Fruit fly (Drosophila melanogaster) whole organism, embryonic: ENCODE data around the gene CG4972.
A peak's percentile ranks its signal among the peaks of the same experiment; 100 is the strongest.

Experiments
- Abd-B ChIP-seq: fragments of 200-800 bp; sonication (Bioruptor generic); optimal IDR thresholded peaks from 2 replicates; lab custom pipeline; 2018; ENCODE audit warnings: missing biosample characterization, mild to moderate bottlenecking, missing genetic modification characterization, moderate library complexity
- CG10431 ChIP-seq: fragments of 200-800 bp; sonication (Bioruptor generic); optimal IDR thresholded peaks from 3 replicates; lab custom pipeline; 2018; ENCODE audit warnings: missing biosample characterization, mild to moderate bottlenecking, missing genetic modification characterization
- CG10565 ChIP-seq: fragments of 200-800 bp; sonication (Bioruptor generic); optimal IDR thresholded peaks from 3 replicates; lab custom pipeline; 2016; ENCODE audit warnings: missing biosample characterization, mild to moderate bottlenecking, missing genetic modification characterization
- CG10979 ChIP-seq: fragments of 200-800 bp; sonication (Bioruptor generic); optimal IDR thresholded peaks from 2 replicates; lab custom pipeline; 2018; ENCODE audit warnings: missing biosample characterization, mild to moderate bottlenecking, missing genetic modification characterization, moderate library complexity
- CG12104 ChIP-seq: fragments of 200-800 bp; sonication (Bioruptor generic); optimal IDR thresholded peaks from 3 replicates; lab custom pipeline; 2016; ENCODE audit warnings: missing biosample characterization, missing genetic modification characterization
- CG12391 ChIP-seq: fragments of 200-800 bp; sonication (Bioruptor generic); optimal IDR thresholded peaks from 3 replicates; lab custom pipeline; 2018; ENCODE audit warnings: missing biosample characterization, mild to moderate bottlenecking, missing genetic modification characterization, moderate library complexity
- CG13775 ChIP-seq: fragments of 200-800 bp; sonication (Bioruptor generic); optimal IDR thresholded peaks from 3 replicates; lab custom pipeline; 2017; ENCODE audit warnings: missing biosample characterization, mild to moderate bottlenecking, missing genetic modification characterization
- CG14710 ChIP-seq: fragments of 200-800 bp; sonication (Bioruptor generic); optimal IDR thresholded peaks from 3 replicates; lab custom pipeline; 2019; ENCODE audit warnings: missing biosample characterization, mild to moderate bottlenecking, missing genetic modification characterization, moderate library complexity
- CG1529 ChIP-seq: fragments of 200-800 bp; sonication (Bioruptor generic); optimal IDR thresholded peaks from 3 replicates; lab custom pipeline; 2018; ENCODE audit warnings: missing biosample characterization, missing genetic modification characterization
- CG17186 ChIP-seq: fragments of 200-800 bp; sonication (Bioruptor generic); optimal IDR thresholded peaks from 3 replicates; lab custom pipeline; 2017; ENCODE audit warnings: missing biosample characterization, missing genetic modification reagents, missing genetic modification characterization
- CG17829 ChIP-seq: fragments of 200-800 bp; optimal IDR thresholded peaks from 2 replicates; lab custom pipeline; 2019; ENCODE audit warnings: missing biosample characterization, mild to moderate bottlenecking, missing genetic modification characterization, moderate library complexity
- CG2129 ChIP-seq: fragments of 200-800 bp; sonication (Bioruptor generic); IDR thresholded peaks from 2 replicates; pipeline ENCODE4 v1.3.6; 2022; ENCODE audit warnings: missing biosample characterization, missing genetic modification characterization; ENCODE audit not compliant: partially characterized antibody
- CG32767 ChIP-seq: fragments of 200-800 bp; sonication (Bioruptor generic); IDR thresholded peaks from 2 replicates; pipeline ENCODE4 v1.3.6; 2022; ENCODE audit warnings: missing biosample characterization, missing genetic modification characterization
- CG3847 ChIP-seq: fragments of 200-800 bp; sonication (Bioruptor generic); IDR thresholded peaks from 2 replicates; pipeline ENCODE4 v1.3.6; 2022; ENCODE audit warnings: missing biosample characterization, missing genetic modification characterization
- CG4424 ChIP-seq: fragments of 200-800 bp; sonication (Bioruptor generic); optimal IDR thresholded peaks from 3 replicates; lab custom pipeline; 2016; ENCODE audit warnings: missing biosample characterization, missing genetic modification characterization
- CG5953 ChIP-seq: fragments of 200-800 bp; sonication (Bioruptor generic); IDR thresholded peaks from 2 replicates; pipeline ENCODE4 v1.3.6; 2022; ENCODE audit warnings: missing biosample characterization, missing genetic modification characterization
- CG6654 ChIP-seq: fragments of 200-800 bp; sonication (Bioruptor generic); optimal IDR thresholded peaks from 2 replicates; lab custom pipeline; 2017; ENCODE audit warnings: missing biosample characterization, mild to moderate bottlenecking, missing genetic modification characterization
- CG7372 ChIP-seq: fragments of 200-800 bp; sonication (Bioruptor generic); IDR thresholded peaks from 2 replicates; pipeline ENCODE4 v1.3.6; 2022; ENCODE audit warnings: missing biosample characterization, missing genetic modification characterization
- CG9437 ChIP-seq: fragments of 200-800 bp; sonication (Bioruptor generic); optimal IDR thresholded peaks from 2 replicates; lab custom pipeline; 2018; ENCODE audit warnings: missing biosample characterization, mild to moderate bottlenecking, missing genetic modification characterization
- Dbx ChIP-seq: fragments of 200-800 bp; sonication (Bioruptor generic); IDR thresholded peaks from 3 replicates; pipeline ENCODE4 v1.3.6; 2022; ENCODE audit warnings: missing biosample characterization, missing genetic modification characterization
- Dip3 ChIP-seq: fragments of 200-800 bp; sonication (Bioruptor generic); optimal IDR thresholded peaks from 3 replicates; lab custom pipeline; 2016; ENCODE audit warnings: missing biosample characterization, missing genetic modification characterization
- Dref ChIP-seq: fragments of 200-800 bp; sonication (Bioruptor generic); IDR thresholded peaks from 2 replicates; pipeline ENCODE4 v1.3.6; 2022; ENCODE audit warnings: missing biosample characterization, missing genetic modification characterization
- HLH3B ChIP-seq: fragments of 200-800 bp; sonication (Bioruptor generic); IDR thresholded peaks from 2 replicates; pipeline ENCODE4 v1.3.6; 2022; ENCODE audit warnings: missing biosample characterization, missing genetic modification characterization
- Hmr ChIP-seq: fragments of 200-800 bp; sonication (Bioruptor generic); optimal IDR thresholded peaks from 3 replicates; lab custom pipeline; 2017; ENCODE audit warnings: mild to moderate bottlenecking, missing biosample characterization, missing genetic modification reagents, missing genetic modification characterization
- Hr3 ChIP-seq: fragments of 200-800 bp; sonication (Bioruptor generic); optimal IDR thresholded peaks from 3 replicates; lab custom pipeline; 2016; ENCODE audit warnings: missing biosample characterization, missing genetic modification characterization
- Mrtf ChIP-seq: fragments of 200-800 bp; sonication (Bioruptor generic); IDR thresholded peaks from 3 replicates; pipeline ENCODE4 v1.3.6; 2022; ENCODE audit warnings: missing biosample characterization, missing genetic modification characterization
- NC2α ChIP-seq: fragments of 200-800 bp; sonication (Bioruptor generic); optimal IDR thresholded peaks from 2 replicates; lab custom pipeline; 2016; ENCODE audit warnings: missing biosample characterization, missing genetic modification characterization
- Oli ChIP-seq: fragments of 200-800 bp; sonication (Bioruptor generic); optimal IDR thresholded peaks from 2 replicates; lab custom pipeline; 2018; ENCODE audit warnings: missing biosample characterization, mild to moderate bottlenecking, missing genetic modification characterization, moderate library complexity
- Six4 ChIP-seq: fragments of 200-800 bp; sonication (Bioruptor generic); optimal IDR thresholded peaks from 2 replicates; lab custom pipeline; 2016; ENCODE audit warnings: missing biosample characterization, missing genetic modification characterization
- Sox100B ChIP-seq: fragments of 200-800 bp; sonication (Bioruptor generic); optimal IDR thresholded peaks from 3 replicates; lab custom pipeline; 2018; ENCODE audit warnings: missing biosample characterization, mild to moderate bottlenecking, missing genetic modification characterization
- amos ChIP-seq: fragments of 200-800 bp; sonication (Bioruptor generic); IDR thresholded peaks from 2 replicates; pipeline ENCODE4 v1.3.6; 2022; ENCODE audit warnings: missing biosample characterization, missing genetic modification characterization; ENCODE audit not compliant: partially characterized antibody
- da ChIP-seq: fragments of 200-800 bp; sonication (Bioruptor generic); optimal IDR thresholded peaks from 2 replicates; lab custom pipeline; 2016; ENCODE audit warnings: missing biosample characterization, missing genetic modification characterization
- dimm ChIP-seq: fragments of 200-800 bp; sonication (Bioruptor generic); IDR thresholded peaks from 2 replicates; pipeline ENCODE4 v1.3.6; 2022; ENCODE audit warnings: missing biosample characterization, missing genetic modification characterization
- dmrt11E ChIP-seq: fragments of 200-800 bp; sonication (Bioruptor generic); optimal IDR thresholded peaks from 3 replicates; lab custom pipeline; 2018; ENCODE audit warnings: missing biosample characterization, mild to moderate bottlenecking, missing genetic modification characterization, moderate library complexity
- eve ChIP-seq, 2 experiments: fragments of >200 bp; optimal IDR thresholded peaks; 2 replicates each; lab custom pipeline; 2017; ENCODE audit warnings: missing biosample characterization in 2 of 2, missing genetic modification characterization in 2 of 2
- eyg ChIP-seq: fragments of 200-800 bp; sonication (Bioruptor generic); optimal IDR thresholded peaks from 3 replicates; lab custom pipeline; 2016; ENCODE audit warnings: missing biosample characterization, missing genetic modification characterization
- fd96Cb ChIP-seq: fragments of 200-800 bp; sonication (Bioruptor generic); optimal IDR thresholded peaks from 2 replicates; lab custom pipeline; 2018; ENCODE audit warnings: missing biosample characterization, mild to moderate bottlenecking, missing genetic modification characterization, moderate library complexity
- ftz-f1 ChIP-seq: fragments of 200-800 bp; sonication (Bioruptor generic); optimal IDR thresholded peaks from 2 replicates; lab custom pipeline; 2016; ENCODE audit warnings: missing biosample characterization, missing genetic modification characterization
- gce ChIP-seq: fragments of 200-800 bp; sonication (Bioruptor generic); IDR thresholded peaks from 3 replicates; pipeline ENCODE4 v1.3.6; 2022; ENCODE audit warnings: missing biosample characterization, missing genetic modification characterization
- klu ChIP-seq: fragments of 200-800 bp; sonication (Bioruptor generic); IDR thresholded peaks from 2 replicates; pipeline ENCODE4 v1.3.6; 2022; ENCODE audit warnings: missing biosample characterization, missing genetic modification characterization
- odd ChIP-seq: fragments of 200-800 bp; sonication (Bioruptor generic); optimal IDR thresholded peaks from 2 replicates; lab custom pipeline; 2017; ENCODE audit warnings: missing biosample characterization, mild to moderate bottlenecking, missing genetic modification characterization
- phol ChIP-seq: fragments of 200-800 bp; sonication (Bioruptor generic); optimal IDR thresholded peaks from 3 replicates; lab custom pipeline; 2018; ENCODE audit warnings: missing biosample characterization, mild to moderate bottlenecking, missing genetic modification characterization, moderate library complexity
- sc ChIP-seq, 3 experiments: fragments of >200 bp in 2 of 3; fragments of 200-800 bp in 1 of 3; sonication (Bioruptor generic) in 1 of 3; optimal IDR thresholded peaks; 2 replicates in 2 of 3; 3 replicates in 1 of 3; lab custom pipeline; 2017; ENCODE audit warnings: mild to moderate bottlenecking in 1 of 3, missing biosample characterization in 1 of 3, missing genetic modification characterization in 1 of 3, missing genetic modification reagents in 1 of 3
- sens-2 ChIP-seq: fragments of 200-800 bp; sonication (Bioruptor generic); IDR thresholded peaks from 2 replicates; pipeline ENCODE4 v1.3.6; 2022; ENCODE audit warnings: missing biosample characterization, missing genetic modification characterization
- sim ChIP-seq: fragments of 200-800 bp; sonication (Bioruptor generic); IDR thresholded peaks from 2 replicates; pipeline ENCODE4 v1.3.6; 2022; ENCODE audit warnings: missing biosample characterization, missing genetic modification characterization
- tgo ChIP-seq: fragments of 200-800 bp; sonication (Bioruptor generic); IDR thresholded peaks from 3 replicates; pipeline ENCODE4 v1.3.6; 2022; ENCODE audit warnings: missing biosample characterization, missing genetic modification characterization
- usp ChIP-seq: fragments of >200 bp; optimal IDR thresholded peaks from 2 replicates; lab custom pipeline; 2017; ENCODE audit warnings: missing biosample characterization, missing genetic modification characterization
- vvl ChIP-seq: fragments of 200-800 bp; sonication (Bioruptor generic); IDR thresholded peaks from 2 replicates; pipeline ENCODE4 v1.3.6; 2022; ENCODE audit warnings: missing biosample characterization, missing genetic modification characterization
- wor ChIP-seq: fragments of 200-800 bp; sonication (Bioruptor generic); IDR thresholded peaks from 2 replicates; pipeline ENCODE4 v1.3.6; 2022; ENCODE audit warnings: missing biosample characterization, missing genetic modification characterization
- z ChIP-seq: fragments of 200-800 bp; sonication (Bioruptor generic); IDR thresholded peaks from 3 replicates; pipeline ENCODE4 v1.3.6; 2022; ENCODE audit warnings: missing biosample characterization, missing genetic modification characterization
- zf30C ChIP-seq: fragments of 200-800 bp; sonication (Bioruptor generic); optimal IDR thresholded peaks from 3 replicates; lab custom pipeline; 2018; ENCODE audit warnings: missing biosample characterization, mild to moderate bottlenecking, missing genetic modification characterization

Gene CG4972

DNA sequence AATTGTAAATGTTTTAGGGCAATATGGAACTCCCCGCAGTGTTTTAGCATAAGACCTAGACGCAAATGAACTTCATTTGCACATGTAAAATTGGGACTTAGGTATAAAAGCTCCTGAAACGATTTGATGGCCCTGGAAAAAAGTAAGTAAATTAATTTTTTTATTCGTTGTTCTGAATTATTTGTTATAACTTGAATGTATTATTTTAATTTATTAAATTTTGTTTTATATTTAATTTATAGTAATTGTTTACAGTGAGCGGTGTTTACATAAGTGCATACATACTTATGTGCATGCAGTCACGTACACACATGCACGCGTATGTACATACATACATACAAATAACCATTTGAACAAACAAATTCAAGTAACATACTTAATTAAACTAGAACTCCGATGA lies 38.2 kb upstream of the CG4972 start (continued):
- TF ChIP-seq CG4424 (GFP tag; lab: Kevin White, UChicago) (no peak), Oli (tag; lab: Kevin White, UChicago) (no peak), Hmr (GFP tag; lab: Kevin White, UChicago) (no peak), Sox100B (GFP tag; lab: Kevin White, UChicago) (peak; percentile 63), amos (GFP tag; lab: Robert Waterston, UW) (no peak), vvl (GFP tag; lab: Robert Waterston, UW) (peak; percentile 33; the same call in 1 of the 2 replicates), wor (GFP tag; lab: Robert Waterston, UW) (peak; percentile 12; the same call in 1 of the 2 replicates), ftz-f1 (GFP tag; lab: Kevin White, UChicago) (no peak), sim (GFP tag; lab: Robert Waterston, UW) (no peak), tgo (GFP tag; lab: Robert Waterston, UW) (no peak; the same call in 2 of the 3 replicates), CG1529 (GFP tag; lab: Kevin White, UChicago) (no peak), NC2α (GFP tag; lab: Kevin White, UChicago) (no peak), odd (GFP tag; lab: Kevin White, UChicago) (no peak), CG10431 (GFP tag; lab: Kevin White, UChicago) (peak; percentile 34), eve (GFP tag; optimal IDR thresholded peaks at IDR 0.05; lab: Kevin White, UChicago) (no peak), CG17829 (tag; lab: Kevin White, UChicago) (peak; percentile 69), CG3847 (GFP tag; lab: Robert Waterston, UW) (no peak), Dref (GFP tag; lab: Robert Waterston, UW) (no peak), Abd-B (GFP tag; lab: Kevin White, UChicago) (no peak), CG17186 (peak; percentile 17), z (no peak), CG14710 (tag; lab: Kevin White, UChicago) (peak; percentile 61), CG10565 (GFP tag; lab: Kevin White, UChicago) (no peak), fd96Cb (tag; lab: Kevin White, UChicago) (peak; percentile 45), Mrtf (no peak), CG12391 (tag; lab: Kevin White, UChicago) (no peak), dmrt11E (tag; lab: Kevin White, UChicago) (peak; percentile 60), gce (GFP tag; lab: Robert Waterston, UW) (peak; percentile 44; the same call in 1 of the 3 replicates), HLH3B (GFP tag; lab: Robert Waterston, UW) (peak; percentile 46; the same call in 1 of the 2 replicates), CG9437 (GFP tag; lab: Kevin White, UChicago) (peak; percentile 6), klu (GFP tag; lab: Robert Waterston, UW) (no peak), zf30C (GFP tag; lab: Kevin White, UChicago) (no peak), da (no peak), CG5953 (GFP tag; lab: Robert Waterston, UW) (0 out of 2 replicates have a peak, but pooled peaks have one; percentile 16), Hr3 (GFP tag; lab: Kevin White, UChicago) (no peak), Six4 (GFP tag; lab: Kevin White, UChicago) (no peak), CG6654 (no peak), CG32767 (no peak), CG2129 (GFP tag; lab: Robert Waterston, UW) (no peak), phol (peak; percentile 37), CG7372 (no peak), sens-2 (GFP tag; lab: Robert Waterston, UW) (no peak), eyg (GFP tag; lab: Kevin White, UChicago) (no peak), Dbx (no peak), usp (GFP tag; lab: Kevin White, UChicago) (no peak), Dip3 (GFP tag; lab: Kevin White, UChicago) (no peak), CG12104 (peak; percentile 19), dimm (GFP tag; lab: Robert Waterston, UW) (no peak), CG10979 (peak; percentile 66), sc (optimal IDR thresholded peaks at IDR 0.05; lab: Kevin White, UChicago) (no peak), sc (GFP tag; optimal IDR thresholded peaks at IDR 0.05; lab: Kevin White, UChicago) (no peak), CG13775 (GFP tag; lab: Kevin White, UChicago) (peak; percentile 45)
